Fruit fly (Drosophila melanogaster) whole organism, embryonic: ENCODE data around the gene zuc.
A peak's percentile ranks its signal among the peaks of the same experiment; 100 is the strongest.

Experiments
- Ada2b ChIP-seq: fragments of 200-800 bp; sonication (Bioruptor generic); IDR thresholded peaks from 2 replicates; pipeline ENCODE4 v1.3.6; 2022; ENCODE audit warnings: missing biosample characterization, missing genetic modification characterization
- CG10209 ChIP-seq: fragments of 200-800 bp; sonication (Bioruptor generic); optimal IDR thresholded peaks from 3 replicates; lab custom pipeline; 2017; ENCODE audit warnings: missing biosample characterization, mild to moderate bottlenecking, missing genetic modification characterization, missing genetic modification reagents
- CG11085 ChIP-seq: fragments of 200-800 bp; sonication (Bioruptor generic); IDR thresholded peaks from 2 replicates; pipeline ENCODE4 v1.3.6; 2022; ENCODE audit warnings: missing biosample characterization, missing genetic modification characterization
- CG11398 ChIP-seq: fragments of 200-800 bp; sonication (Bioruptor generic); optimal IDR thresholded peaks from 2 replicates; lab custom pipeline; 2016; ENCODE audit warnings: missing biosample characterization, missing genetic modification characterization
- CG11696 ChIP-seq: fragments of 200-800 bp; sonication (Bioruptor generic); IDR thresholded peaks from 2 replicates; pipeline ENCODE4 v1.3.6; 2022; ENCODE audit warnings: missing biosample characterization, missing genetic modification characterization
- CG12659 ChIP-seq: fragments of 200-800 bp; sonication (Bioruptor generic); optimal IDR thresholded peaks from 3 replicates; lab custom pipeline; 2017; ENCODE audit warnings: mild to moderate bottlenecking, missing biosample characterization, missing genetic modification reagents, missing genetic modification characterization
- CG13624 ChIP-seq: fragments of 200-800 bp; sonication (Bioruptor generic); optimal IDR thresholded peaks from 2 replicates; lab custom pipeline; 2016; ENCODE audit warnings: missing biosample characterization, missing genetic modification characterization
- CG14965 ChIP-seq: fragments of 200-800 bp; sonication (Bioruptor generic); optimal IDR thresholded peaks from 2 replicates; lab custom pipeline; 2016; ENCODE audit warnings: missing biosample characterization, missing genetic modification characterization, borderline replicate concordance
- CG15011 ChIP-seq: fragments of 200-800 bp; sonication (Bioruptor generic); optimal IDR thresholded peaks from 3 replicates; lab custom pipeline; 2018; ENCODE audit warnings: missing biosample characterization, mild to moderate bottlenecking, missing genetic modification characterization
- CG15514 ChIP-seq: fragments of 200-800 bp; sonication (Bioruptor generic); optimal IDR thresholded peaks from 3 replicates; lab custom pipeline; 2017; ENCODE audit warnings: missing biosample characterization, missing genetic modification characterization, mild to moderate bottlenecking, moderate library complexity, missing genetic modification reagents
- CG15601 ChIP-seq: fragments of 200-800 bp; sonication (Bioruptor generic); optimal IDR thresholded peaks from 3 replicates; lab custom pipeline; 2019; ENCODE audit warnings: missing biosample characterization, mild to moderate bottlenecking, missing genetic modification characterization, moderate library complexity
- CG1602 ChIP-seq: fragments of 200-800 bp; sonication (Bioruptor generic); optimal IDR thresholded peaks from 3 replicates; lab custom pipeline; 2016; ENCODE audit warnings: missing biosample characterization, missing genetic modification characterization
- CG17912 ChIP-seq: fragments of 200-800 bp; sonication (Bioruptor generic); optimal IDR thresholded peaks from 2 replicates; lab custom pipeline; 2018; ENCODE audit warnings: missing biosample characterization, mild to moderate bottlenecking, missing genetic modification characterization
- CG18476 ChIP-seq: fragments of 200-800 bp; sonication (Bioruptor generic); optimal IDR thresholded peaks from 2 replicates; lab custom pipeline; 2016; ENCODE audit warnings: missing biosample characterization, mild to moderate bottlenecking, missing genetic modification characterization
- CG2199 ChIP-seq: fragments of 200-800 bp; sonication (Bioruptor generic); IDR thresholded peaks from 3 replicates; pipeline ENCODE4 v1.3.6; 2022; ENCODE audit warnings: missing biosample characterization, missing genetic modification characterization
- CG31365 ChIP-seq: fragments of 200-800 bp; sonication (Bioruptor generic); optimal IDR thresholded peaks from 2 replicates; lab custom pipeline; 2018; ENCODE audit warnings: missing biosample characterization, mild to moderate bottlenecking, missing genetic modification characterization
- CG6254 ChIP-seq: fragments of 200-800 bp; sonication (Bioruptor generic); optimal IDR thresholded peaks from 3 replicates; lab custom pipeline; 2017; ENCODE audit warnings: mild to moderate bottlenecking, missing biosample characterization, missing genetic modification reagents, missing genetic modification characterization
- CG7987 ChIP-seq: fragments of 200-800 bp; sonication (Bioruptor generic); optimal IDR thresholded peaks from 2 replicates; lab custom pipeline; 2018; ENCODE audit warnings: missing biosample characterization, mild to moderate bottlenecking, missing genetic modification characterization, moderate library complexity
- CG8765 ChIP-seq: fragments of 200-800 bp; sonication (Bioruptor generic); IDR thresholded peaks from 2 replicates; pipeline ENCODE4 v1.3.6; 2022; ENCODE audit warnings: missing biosample characterization, missing genetic modification characterization
- CG9797 ChIP-seq: fragments of 200-800 bp; sonication (Bioruptor generic); optimal IDR thresholded peaks from 3 replicates; lab custom pipeline; 2018; ENCODE audit warnings: missing biosample characterization, mild to moderate bottlenecking, missing genetic modification characterization
- CG9817 ChIP-seq: fragments of 200-800 bp; sonication (Bioruptor generic); optimal IDR thresholded peaks from 2 replicates; lab custom pipeline; 2018; ENCODE audit warnings: missing biosample characterization, mild to moderate bottlenecking, missing genetic modification characterization, moderate library complexity
- CG9876 ChIP-seq: fragments of 200-800 bp; sonication (Bioruptor generic); optimal IDR thresholded peaks from 2 replicates; lab custom pipeline; 2016; ENCODE audit warnings: missing biosample characterization, missing genetic modification characterization
- CTCF ChIP-seq: fragments of 200-800 bp; sonication (Bioruptor generic); optimal IDR thresholded peaks from 2 replicates; lab custom pipeline; 2017; ENCODE audit warnings: missing biosample characterization, mild to moderate bottlenecking, missing genetic modification characterization, moderate library complexity
- D19B ChIP-seq: fragments of 200-800 bp; sonication (Bioruptor generic); optimal IDR thresholded peaks from 2 replicates; lab custom pipeline; 2017; ENCODE audit warnings: missing biosample characterization, mild to moderate bottlenecking, missing genetic modification characterization
- Hr78 ChIP-seq, 2 experiments: fragments of 200-800 bp in 1 of 2; fragments of >200 bp in 1 of 2; sonication (Bioruptor generic) in 1 of 2; optimal IDR thresholded peaks; 2 replicates each; lab custom pipeline; 2017 to 2019; ENCODE audit warnings: missing biosample characterization in 2 of 2, missing genetic modification characterization in 2 of 2, mild to moderate bottlenecking in 1 of 2, moderate library complexity in 1 of 2
- MTF-1 ChIP-seq: fragments of 200-800 bp; sonication (Bioruptor generic); optimal IDR thresholded peaks from 2 replicates; lab custom pipeline; 2018; ENCODE audit warnings: missing biosample characterization, mild to moderate bottlenecking, missing genetic modification characterization, borderline replicate concordance
- Meics ChIP-seq: fragments of 200-800 bp; sonication (Bioruptor generic); optimal IDR thresholded peaks from 2 replicates; lab custom pipeline; 2017; ENCODE audit warnings: missing biosample characterization, mild to moderate bottlenecking, missing genetic modification characterization
- Sox102F ChIP-seq: fragments of 200-800 bp; sonication (Bioruptor generic); optimal IDR thresholded peaks from 2 replicates; lab custom pipeline; 2018; ENCODE audit warnings: missing biosample characterization, mild to moderate bottlenecking, missing genetic modification characterization, moderate library complexity
- TFAM ChIP-seq: fragments of 200-800 bp; sonication (Bioruptor generic); optimal IDR thresholded peaks from 2 replicates; lab custom pipeline; 2017; ENCODE audit warnings: missing biosample characterization, missing genetic modification characterization, inconsistent platforms
- Taf1 ChIP-seq: fragments of 200-800 bp; sonication (Bioruptor generic); IDR thresholded peaks from 2 replicates; pipeline ENCODE4 v1.3.6; 2022; ENCODE audit warnings: missing biosample characterization, missing genetic modification characterization
- Usf ChIP-seq: fragments of 200-800 bp; sonication (Bioruptor generic); optimal IDR thresholded peaks from 2 replicates; lab custom pipeline; 2017; ENCODE audit warnings: missing genotype, missing biosample characterization, missing genetic modification characterization
- ara ChIP-seq: fragments of 200-800 bp; sonication (Bioruptor generic); IDR thresholded peaks from 2 replicates; pipeline ENCODE4 v1.3.6; 2022; ENCODE audit warnings: missing biosample characterization, missing genetic modification characterization
- bigmax ChIP-seq: fragments of 200-800 bp; sonication (Bioruptor generic); optimal IDR thresholded peaks from 2 replicates; lab custom pipeline; 2018; ENCODE audit warnings: missing biosample characterization, mild to moderate bottlenecking, missing genetic modification characterization
- cad ChIP-seq: fragments of >200 bp; optimal IDR thresholded peaks from 2 replicates; lab custom pipeline; 2017; ENCODE audit warnings: missing biosample characterization, missing genetic modification characterization
- ci ChIP-seq: fragments of 200-800 bp; sonication (Bioruptor generic); IDR thresholded peaks from 3 replicates; pipeline ENCODE4 v1.3.6; 2022; ENCODE audit warnings: missing biosample characterization, missing genetic modification characterization
- corto ChIP-seq: fragments of 200-800 bp; sonication (Bioruptor generic); optimal IDR thresholded peaks from 2 replicates; lab custom pipeline; 2016; ENCODE audit warnings: missing biosample characterization, mild to moderate bottlenecking, missing genetic modification characterization, moderate library complexity
- da ChIP-seq: fragments of 200-800 bp; sonication (Bioruptor generic); optimal IDR thresholded peaks from 2 replicates; lab custom pipeline; 2016; ENCODE audit warnings: missing biosample characterization, missing genetic modification characterization
- dimm ChIP-seq: fragments of 200-800 bp; sonication (Bioruptor generic); IDR thresholded peaks from 2 replicates; pipeline ENCODE4 v1.3.6; 2022; ENCODE audit warnings: missing biosample characterization, missing genetic modification characterization
- ewg ChIP-seq: fragments of 200-800 bp; sonication (Bioruptor generic); optimal IDR thresholded peaks from 3 replicates; lab custom pipeline; 2017; ENCODE audit warnings: mild to moderate bottlenecking, missing biosample characterization, missing genetic modification reagents, missing genetic modification characterization
- gsb ChIP-seq: fragments of 200-800 bp; sonication (Bioruptor generic); IDR thresholded peaks from 2 replicates; pipeline ENCODE4 v1.3.6; 2022; ENCODE audit warnings: missing biosample characterization, missing genetic modification characterization
- ken ChIP-seq: fragments of 200-800 bp; sonication (Bioruptor generic); IDR thresholded peaks from 3 replicates; pipeline ENCODE4 v1.3.6; 2022; ENCODE audit warnings: missing biosample characterization, missing genetic modification characterization
- lmd ChIP-seq: fragments of 200-800 bp; sonication (Bioruptor generic); IDR thresholded peaks from 2 replicates; pipeline ENCODE4 v1.3.6; 2022; ENCODE audit warnings: missing biosample characterization, missing genetic modification characterization
- maf-S ChIP-seq: fragments of 200-800 bp; sonication (Bioruptor generic); optimal IDR thresholded peaks from 2 replicates; lab custom pipeline; 2016; ENCODE audit warnings: missing biosample characterization, missing genetic modification characterization
- nmo ChIP-seq: fragments of 200-800 bp; sonication (Bioruptor generic); optimal IDR thresholded peaks from 2 replicates; lab custom pipeline; 2018; ENCODE audit warnings: missing biosample characterization, mild to moderate bottlenecking, missing genetic modification characterization, moderate library complexity
- oc ChIP-seq: fragments of 200-800 bp; sonication (Bioruptor generic); optimal IDR thresholded peaks from 2 replicates; lab custom pipeline; 2018; ENCODE audit warnings: missing biosample characterization, mild to moderate bottlenecking, missing genetic modification characterization, moderate library complexity
- onecut ChIP-seq: fragments of 200-800 bp; sonication (Bioruptor generic); IDR thresholded peaks from 2 replicates; pipeline ENCODE4 v1.3.6; 2022; ENCODE audit warnings: missing biosample characterization, missing genetic modification characterization
- ranshi ChIP-seq: fragments of 200-800 bp; sonication (Bioruptor generic); IDR thresholded peaks from 2 replicates; pipeline ENCODE4 v1.3.6; 2022; ENCODE audit warnings: missing biosample characterization, missing genetic modification characterization
- slp2 ChIP-seq: fragments of 200-800 bp; sonication (Bioruptor generic); optimal IDR thresholded peaks from 2 replicates; lab custom pipeline; 2016; ENCODE audit warnings: missing biosample characterization, missing genetic modification characterization
- sna ChIP-seq: fragments of 200-800 bp; sonication (Bioruptor generic); IDR thresholded peaks from 2 replicates; pipeline ENCODE4 v1.3.6; 2022; ENCODE audit warnings: missing biosample characterization, missing genetic modification characterization; ENCODE audit not compliant: partially characterized antibody
- wek ChIP-seq: fragments of 200-800 bp; sonication (Bioruptor generic); optimal IDR thresholded peaks from 3 replicates; lab custom pipeline; 2018; ENCODE audit warnings: missing biosample characterization, mild to moderate bottlenecking, missing genetic modification characterization, moderate library complexity

Gene zuc

DNA sequence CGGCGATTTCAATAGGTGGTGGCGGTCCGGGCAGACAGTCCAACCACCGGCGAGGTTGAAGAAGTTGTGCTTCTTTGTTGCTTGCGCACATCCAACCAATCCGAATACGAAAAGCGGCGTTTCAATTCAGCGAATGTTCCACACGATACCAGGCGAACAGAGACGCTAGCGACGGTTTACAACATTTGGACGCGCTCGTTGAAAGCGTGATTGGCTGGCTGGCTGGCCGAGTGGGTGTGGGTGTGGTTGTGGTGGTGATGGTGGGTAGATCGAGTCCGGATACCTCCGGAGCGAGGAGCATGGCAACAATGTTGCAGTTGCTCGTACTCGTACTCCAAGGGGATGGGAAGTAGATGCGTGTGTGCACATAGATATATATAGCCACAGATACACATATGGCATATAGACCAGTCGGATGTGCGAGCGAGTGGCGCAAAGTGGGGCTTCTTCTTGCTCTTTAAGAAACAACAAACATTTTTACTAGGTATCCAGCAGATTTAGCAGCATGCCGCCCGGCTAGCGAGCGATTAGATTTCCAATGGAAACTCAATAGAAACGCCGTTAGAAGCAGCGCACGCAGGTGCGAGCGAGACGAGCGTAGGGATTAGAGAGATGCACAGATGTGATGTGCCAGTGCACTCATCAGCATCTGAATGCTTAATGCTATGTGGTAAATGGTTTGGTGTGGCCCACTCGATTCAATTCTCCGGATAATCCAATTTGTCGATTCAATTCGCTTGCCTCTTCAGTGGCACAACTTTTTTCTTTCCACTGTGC lies 20.6 kb upstream of the zuc start (continued):
- TF ChIP-seq Meics (GFP tag; lab: Kevin White, UChicago) = no peak
- TF ChIP-seq CTCF (GFP tag; lab: Kevin White, UChicago) = peak; percentile 18
- peak; percentile 13 for TF ChIP-seq nmo
- peak; percentile 58 for TF ChIP-seq MTF-1
- peak; percentile 16 for TF ChIP-seq CG15011 (GFP tag; lab: Kevin White, UChicago)
- TF ChIP-seq CG17912 (GFP tag; lab: Kevin White, UChicago) = peak; percentile 38
- TF ChIP-seq ara (GFP tag; lab: Robert Waterston, UW) = no peak
- TF ChIP-seq CG9876 = no peak
- TF ChIP-seq lmd (GFP tag; lab: Robert Waterston, UW) = no peak
- no peak for TF ChIP-seq ranshi (GFP tag; lab: Robert Waterston, UW)
- no peak for TF ChIP-seq dimm (GFP tag; lab: Robert Waterston, UW)
- no peak for TF ChIP-seq Usf
- no peak for TF ChIP-seq CG10209 (GFP tag; lab: Kevin White, UChicago)
- TF ChIP-seq CG12659 (GFP tag; lab: Kevin White, UChicago) = no peak
- TF ChIP-seq bigmax = no peak
- TF ChIP-seq ken = no peak
- TF ChIP-seq CG7987 (GFP tag; lab: Kevin White, UChicago) = peak; percentile 60
- TF ChIP-seq Ada2b (GFP tag; lab: Robert Waterston, UW) = no peak
- TF ChIP-seq slp2 (GFP tag; lab: Kevin White, UChicago) = no peak
- TF ChIP-seq CG6254 = peak; percentile 46
- TF ChIP-seq maf-S (GFP tag; lab: Kevin White, UChicago) = no peak
- TF ChIP-seq gsb (GFP tag; lab: Robert Waterston, UW) = no peak
- no peak for TF ChIP-seq D19B (GFP tag; lab: Kevin White, UChicago)
- no peak for TF ChIP-seq CG8765
- no peak for TF ChIP-seq TFAM (GFP tag; lab: Kevin White, UChicago)
- TF ChIP-seq ci = no peak
- TF ChIP-seq CG11398 (GFP tag; lab: Kevin White, UChicago) = no peak
- no peak for TF ChIP-seq sna (GFP tag; lab: Robert Waterston, UW)
- no peak for TF ChIP-seq CG15514
- TF ChIP-seq cad (GFP tag; lab: Kevin White, UChicago) = no peak
- TF ChIP-seq da (GFP tag; lab: Kevin White, UChicago) = no peak
- TF ChIP-seq Taf1 = no peak
- TF ChIP-seq ewg (GFP tag; lab: Kevin White, UChicago) = peak; percentile 7
- TF ChIP-seq CG9817 (tag; lab: Kevin White, UChicago) = no peak
- peak; percentile 43 for TF ChIP-seq wek (GFP tag; lab: Kevin White, UChicago)
- no peak for TF ChIP-seq CG11085
- TF ChIP-seq CG31365 = no peak
- TF ChIP-seq CG9797 (GFP tag; lab: Kevin White, UChicago) = no peak
- peak; percentile 41 for TF ChIP-seq CG13624 (GFP tag; lab: Kevin White, UChicago)
- TF ChIP-seq Hr78 (GFP tag; optimal IDR thresholded peaks at IDR 0.05; lab: Kevin White, UChicago) = peak in 1 of 2 experiments; percentile 58
- no peak for TF ChIP-seq CG2199 (GFP tag; lab: Robert Waterston, UW)
- no peak for TF ChIP-seq CG14965 (GFP tag; lab: Kevin White, UChicago)
- TF ChIP-seq oc (tag; lab: Kevin White, UChicago) = peak; percentile 99
- no peak for TF ChIP-seq CG11696
- peak; percentile 100 for TF ChIP-seq CG15601
- no peak for TF ChIP-seq CG18476 (GFP tag; lab: Kevin White, UChicago)
- no peak for TF ChIP-seq Sox102F
- TF ChIP-seq corto = no peak
- TF ChIP-seq onecut (GFP tag; lab: Robert Waterston, UW) = peak; percentile 63
- no peak for TF ChIP-seq CG1602 (GFP tag; lab: Kevin White, UChicago)
